Worm (Caenorhabditis elegans) whole organism, L1 larva: ENCODE results near the gene acs-18.

Experiments used
- aly-2 ChIP-seq: fragments of 150-350 bp; optimal IDR thresholded peaks from 2 replicates; lab custom pipeline; 2014; ENCODE audit warnings: missing biosample characterization, missing genetic modification characterization
- ama-1 ChIP-seq: fragments of 150-350 bp; optimal IDR thresholded peaks from 2 replicates; lab custom pipeline; 2014
- ceh-8 ChIP-seq: fragments of 200-800 bp; sonication (Bioruptor generic); optimal IDR thresholded peaks from 2 replicates; lab custom pipeline; 2018; ENCODE audit warnings: mild to moderate bottlenecking, missing genetic modification characterization, moderate library complexity, missing compliant biosample characterization
- egl-27 ChIP-seq, 2 experiments: fragments of 150-350 bp in 1 of 2; sonication (generic microtip); optimal IDR thresholded peaks; 3 replicates each; lab custom pipeline; 2017 to 2018; ENCODE audit warnings: missing biosample characterization in 2 of 2, missing genetic modification characterization in 2 of 2, missing genetic modification reagents in 2 of 2
- jun-1 ChIP-seq: fragments of 150-350 bp; optimal IDR thresholded peaks from 2 replicates; lab custom pipeline; 2014; ENCODE audit warnings: missing biosample characterization, missing genetic modification reagents, missing genetic modification characterization
- lin-39 ChIP-seq: fragments of 150-350 bp; optimal IDR thresholded peaks from 2 replicates; lab custom pipeline; 2014; ENCODE audit warnings: missing biosample characterization, missing genetic modification reagents, missing genetic modification characterization
- mdl-1 ChIP-seq, 2 experiments: fragments of 150-350 bp; optimal IDR thresholded peaks; 2 replicates each; lab custom pipeline; 2014 to 2017; ENCODE audit warnings: missing biosample characterization in 2 of 2, missing genetic modification characterization in 2 of 2, inconsistent platforms in 1 of 2
- nhr-11 ChIP-seq: fragments of 150-350 bp; optimal IDR thresholded peaks from 2 replicates; lab custom pipeline; 2014; ENCODE audit warnings: missing biosample characterization, missing genetic modification characterization
- nhr-12 ChIP-seq: sonication (generic microtip); optimal IDR thresholded peaks from 2 replicates; lab custom pipeline; 2017; ENCODE audit warnings: missing biosample characterization, missing genetic modification characterization
- pag-3 ChIP-seq: sonication (generic microtip); optimal IDR thresholded peaks from 2 replicates; lab custom pipeline; 2017; ENCODE audit warnings: missing genetic modification characterization, mild to moderate bottlenecking, missing compliant biosample characterization, antibody characterized with exemption, borderline replicate concordance; ENCODE audit not compliant: insufficient read depth
- unc-130 ChIP-seq: fragments of 150-350 bp; optimal IDR thresholded peaks from 2 replicates; lab custom pipeline; 2017; ENCODE audit warnings: missing biosample characterization, missing genetic modification characterization, inconsistent platforms
- unc-62 ChIP-seq: fragments of 150-350 bp; optimal IDR thresholded peaks from 2 replicates; lab custom pipeline; 2014; ENCODE audit warnings: missing biosample characterization, missing genetic modification reagents, missing genetic modification characterization

ce11 chrIV:10276960-10277359 is 36.5 kb downstream of the acs-18 start, which contains the start of gene Y43C5A.7:
- TF ChIP-seq nhr-11 (tag; lab: Kevin White, UChicago) (no peak), egl-27 (tag; optimal IDR thresholded peaks at IDR 0.05; lab: Kevin White, UChicago) (no peak), unc-130 (tag; lab: Kevin White, UChicago) (no peak), nhr-12 (tag; lab: Kevin White, UChicago) (no peak), unc-62 (no peak), jun-1 (tag; lab: Kevin White, UChicago) (no peak), lin-39 (tag; lab: Kevin White, UChicago) (no peak), ceh-8 (no peak), pag-3 (tag; lab: Kevin White, UChicago) (no peak), mdl-1 (tag; optimal IDR thresholded peaks at IDR 0.05; lab: Kevin White, UChicago) (no peak), aly-2 (tag; lab: Kevin White, UChicago) (no peak), ama-1 (no peak)
